Fruit fly (Drosophila melanogaster) whole organism, embryonic: ENCODE measurements around the gene rngo.

Source experiments
- Atf6 ChIP-seq: fragments of 200-800 bp; sonication (Bioruptor generic); IDR thresholded peaks from 2 replicates; pipeline ENCODE4 v1.3.6; 2022; ENCODE audit warnings: missing biosample characterization, missing genetic modification characterization
- B-H1 ChIP-seq: fragments of 200-800 bp; sonication (Bioruptor generic); IDR thresholded peaks from 3 replicates; pipeline ENCODE4 v1.3.6; 2022; ENCODE audit warnings: missing biosample characterization, missing genetic modification characterization
- CG10267 ChIP-seq: fragments of 200-800 bp; sonication (Bioruptor generic); optimal IDR thresholded peaks from 2 replicates; lab custom pipeline; 2018; ENCODE audit warnings: missing biosample characterization, mild to moderate bottlenecking, missing genetic modification characterization, moderate library complexity
- CG12659 ChIP-seq: fragments of 200-800 bp; sonication (Bioruptor generic); optimal IDR thresholded peaks from 3 replicates; lab custom pipeline; 2017; ENCODE audit warnings: mild to moderate bottlenecking, missing biosample characterization, missing genetic modification reagents, missing genetic modification characterization
- CG13424 ChIP-seq: fragments of 200-800 bp; sonication (Bioruptor generic); optimal IDR thresholded peaks from 2 replicates; lab custom pipeline; 2019; ENCODE audit warnings: missing biosample characterization, mild to moderate bottlenecking, missing genetic modification characterization, moderate library complexity
- CG14667 ChIP-seq: fragments of 200-800 bp; sonication (Bioruptor generic); IDR thresholded peaks from 2 replicates; pipeline ENCODE4 v1.3.6; 2022; ENCODE audit warnings: missing biosample characterization, missing genetic modification characterization
- CG14860 ChIP-seq: fragments of 200-800 bp; sonication (Bioruptor generic); IDR thresholded peaks from 3 replicates; pipeline ENCODE4 v1.3.6; 2022; ENCODE audit warnings: missing biosample characterization, missing genetic modification characterization; ENCODE audit not compliant: partially characterized antibody
- CG16779 ChIP-seq: fragments of 200-800 bp; sonication (Bioruptor generic); IDR thresholded peaks from 2 replicates; pipeline ENCODE4 v1.3.6; 2022; ENCODE audit warnings: missing biosample characterization, missing genetic modification characterization
- CG16813 ChIP-seq: fragments of 200-800 bp; sonication (Bioruptor generic); IDR thresholded peaks from 3 replicates; pipeline ENCODE4 v1.3.6; 2022; ENCODE audit warnings: missing biosample characterization, missing genetic modification characterization; ENCODE audit not compliant: partially characterized antibody
- CG17359 ChIP-seq: fragments of 200-800 bp; sonication (Bioruptor generic); optimal IDR thresholded peaks from 3 replicates; lab custom pipeline; 2018; ENCODE audit warnings: missing biosample characterization, mild to moderate bottlenecking, missing genetic modification characterization, moderate library complexity
- CG17802 ChIP-seq: fragments of 200-800 bp; sonication (Bioruptor generic); optimal IDR thresholded peaks from 2 replicates; lab custom pipeline; 2018; ENCODE audit warnings: missing biosample characterization, mild to moderate bottlenecking, missing genetic modification characterization, moderate library complexity
- CG18011 ChIP-seq: fragments of 200-800 bp; sonication (Bioruptor generic); optimal IDR thresholded peaks from 2 replicates; lab custom pipeline; 2017; ENCODE audit warnings: missing biosample characterization, missing genetic modification characterization, mild to moderate bottlenecking, moderate library complexity, missing genotype
- CG2202 ChIP-seq: fragments of 200-800 bp; sonication (Bioruptor generic); optimal IDR thresholded peaks from 2 replicates; lab custom pipeline; 2018; ENCODE audit warnings: missing biosample characterization, mild to moderate bottlenecking, missing genetic modification characterization
- CG2889 ChIP-seq: fragments of 200-800 bp; sonication (Bioruptor generic); IDR thresholded peaks from 3 replicates; pipeline ENCODE4 v1.3.6; 2022; ENCODE audit warnings: missing biosample characterization, missing genetic modification characterization
- CG3163 ChIP-seq: fragments of 200-800 bp; sonication (Bioruptor generic); optimal IDR thresholded peaks from 3 replicates; lab custom pipeline; 2016; ENCODE audit warnings: missing biosample characterization, missing genetic modification characterization
- CG32767 ChIP-seq: fragments of 200-800 bp; sonication (Bioruptor generic); IDR thresholded peaks from 2 replicates; pipeline ENCODE4 v1.3.6; 2022; ENCODE audit warnings: missing biosample characterization, missing genetic modification characterization
- CG4404 ChIP-seq: fragments of 200-800 bp; sonication (Bioruptor generic); IDR thresholded peaks from 2 replicates; pipeline ENCODE4 v1.3.6; 2022; ENCODE audit warnings: missing biosample characterization, missing genetic modification characterization
- CG4854 ChIP-seq: fragments of 200-800 bp; sonication (Bioruptor generic); optimal IDR thresholded peaks from 2 replicates; lab custom pipeline; 2016; ENCODE audit warnings: missing biosample characterization, missing genetic modification characterization, inconsistent platforms
- CG6175 ChIP-seq: fragments of 200-800 bp; sonication (Bioruptor generic); IDR thresholded peaks from 3 replicates; pipeline ENCODE4 v1.3.6; 2022; ENCODE audit warnings: missing biosample characterization, missing genetic modification characterization
- CG6854 ChIP-seq: fragments of 200-800 bp; sonication (Bioruptor generic); optimal IDR thresholded peaks from 3 replicates; lab custom pipeline; 2017; ENCODE audit warnings: missing biosample characterization, mild to moderate bottlenecking, missing genetic modification characterization
- CG7271 ChIP-seq: fragments of 200-800 bp; sonication (Bioruptor generic); optimal IDR thresholded peaks from 2 replicates; lab custom pipeline; 2018; ENCODE audit warnings: missing biosample characterization, mild to moderate bottlenecking, missing genetic modification characterization, moderate library complexity
- CG7987 ChIP-seq: fragments of 200-800 bp; sonication (Bioruptor generic); optimal IDR thresholded peaks from 2 replicates; lab custom pipeline; 2018; ENCODE audit warnings: missing biosample characterization, mild to moderate bottlenecking, missing genetic modification characterization, moderate library complexity
- CHES-1-like ChIP-seq: fragments of 200-800 bp; sonication (Bioruptor generic); optimal IDR thresholded peaks from 2 replicates; lab custom pipeline; 2016; ENCODE audit warnings: missing biosample characterization, missing genetic modification characterization
- CkIIα-i1 ChIP-seq: fragments of 200-800 bp; sonication (Bioruptor generic); IDR thresholded peaks from 2 replicates; pipeline ENCODE4 v1.3.6; 2022; ENCODE audit warnings: missing biosample characterization, missing genetic modification characterization
- HHEX ChIP-seq: fragments of 200-800 bp; sonication (Bioruptor generic); optimal IDR thresholded peaks from 3 replicates; lab custom pipeline; 2017; ENCODE audit warnings: missing biosample characterization, mild to moderate bottlenecking, missing genetic modification characterization, missing genetic modification reagents
- Hmx ChIP-seq: fragments of 200-800 bp; sonication (Bioruptor generic); optimal IDR thresholded peaks from 2 replicates; lab custom pipeline; 2016; ENCODE audit warnings: missing biosample characterization, missing genetic modification characterization
- Hsf ChIP-seq: fragments of 200-800 bp; sonication (Bioruptor generic); optimal IDR thresholded peaks from 3 replicates; lab custom pipeline; 2016; ENCODE audit warnings: missing biosample characterization, missing genetic modification characterization
- Max ChIP-seq: fragments of 200-800 bp; sonication (Bioruptor generic); optimal IDR thresholded peaks from 2 replicates; lab custom pipeline; 2016; ENCODE audit warnings: missing biosample characterization, mild to moderate bottlenecking, missing genetic modification characterization
- Myb ChIP-seq: fragments of 200-800 bp; sonication (Bioruptor generic); optimal IDR thresholded peaks from 2 replicates; lab custom pipeline; 2016; ENCODE audit warnings: missing biosample characterization, missing genetic modification characterization
- Optix ChIP-seq: fragments of 200-800 bp; sonication (Bioruptor generic); IDR thresholded peaks from 3 replicates; pipeline ENCODE4 v1.3.6; 2022; ENCODE audit warnings: missing biosample characterization, missing genetic modification characterization
- Side ChIP-seq: fragments of 200-800 bp; sonication (Bioruptor generic); optimal IDR thresholded peaks from 2 replicates; lab custom pipeline; 2016; ENCODE audit warnings: missing biosample characterization, missing genetic modification characterization
- Trl ChIP-seq, 3 experiments: fragments of >200 bp in 2 of 3; fragments of 200-800 bp in 1 of 3; sonication (Bioruptor generic) in 1 of 3; optimal IDR thresholded peaks; 2 replicates in 1 of 3; 3 replicates in 2 of 3; lab custom pipeline; 2016 to 2017; ENCODE audit warnings: missing biosample characterization in 1 of 3, missing genetic modification characterization in 1 of 3
- dmrt99B ChIP-seq: fragments of 200-800 bp; sonication (Bioruptor generic); optimal IDR thresholded peaks from 2 replicates; lab custom pipeline; 2018; ENCODE audit warnings: missing biosample characterization, mild to moderate bottlenecking, missing genetic modification characterization, moderate library complexity
- dysf ChIP-seq: fragments of 200-800 bp; sonication (Bioruptor generic); IDR thresholded peaks from 3 replicates; pipeline ENCODE4 v1.3.6; 2022; ENCODE audit warnings: missing biosample characterization, missing genetic modification characterization
- ems ChIP-seq: fragments of 200-800 bp; sonication (Bioruptor generic); optimal IDR thresholded peaks from 3 replicates; lab custom pipeline; 2016; ENCODE audit warnings: missing biosample characterization, missing genetic modification characterization
- fu2 ChIP-seq: fragments of 200-800 bp; sonication (Bioruptor generic); optimal IDR thresholded peaks from 2 replicates; lab custom pipeline; 2016; ENCODE audit warnings: missing biosample characterization, missing genetic modification characterization
- gsb-n ChIP-seq: fragments of 200-800 bp; sonication (Bioruptor generic); optimal IDR thresholded peaks from 3 replicates; lab custom pipeline; 2018; ENCODE audit warnings: missing biosample characterization, mild to moderate bottlenecking, missing genetic modification characterization
- ind ChIP-seq: fragments of 200-800 bp; sonication (Bioruptor generic); optimal IDR thresholded peaks from 3 replicates; lab custom pipeline; 2016; ENCODE audit warnings: missing biosample characterization, missing genetic modification characterization
- jigr1 ChIP-seq: fragments of 200-800 bp; sonication (Bioruptor generic); IDR thresholded peaks from 3 replicates; pipeline ENCODE4 v1.3.6; 2022; ENCODE audit warnings: missing biosample characterization, missing genetic modification characterization
- lab ChIP-seq: fragments of 200-800 bp; sonication (Bioruptor generic); optimal IDR thresholded peaks from 3 replicates; lab custom pipeline; 2017; ENCODE audit warnings: missing biosample characterization, missing genetic modification characterization, mild to moderate bottlenecking, moderate library complexity, missing genetic modification reagents
- nau ChIP-seq: fragments of 200-800 bp; sonication (Bioruptor generic); optimal IDR thresholded peaks from 3 replicates; lab custom pipeline; 2017; ENCODE audit warnings: missing biosample characterization, mild to moderate bottlenecking, missing genetic modification characterization, missing genetic modification reagents
- ro ChIP-seq: fragments of 200-800 bp; sonication (Bioruptor generic); IDR thresholded peaks from 2 replicates; pipeline ENCODE4 v1.3.6; 2022; ENCODE audit warnings: missing biosample characterization, missing genetic modification characterization
- schlank ChIP-seq: fragments of 200-800 bp; sonication (Bioruptor generic); optimal IDR thresholded peaks from 2 replicates; lab custom pipeline; 2018; ENCODE audit warnings: missing biosample characterization, mild to moderate bottlenecking, missing genetic modification characterization
- sens ChIP-seq: fragments of 200-800 bp; sonication (Bioruptor generic); peaks from one replicate; lab custom pipeline; 2016; ENCODE audit warnings: missing biosample characterization, missing genetic modification characterization
- sr ChIP-seq: fragments of 200-800 bp; sonication (Bioruptor generic); IDR thresholded peaks from 3 replicates; pipeline ENCODE4 v1.3.6; 2022; ENCODE audit warnings: missing biosample characterization, missing genetic modification characterization
- tio ChIP-seq: fragments of 200-800 bp; sonication (Bioruptor generic); optimal IDR thresholded peaks from 2 replicates; lab custom pipeline; 2017; ENCODE audit warnings: missing biosample characterization, missing genetic modification characterization, inconsistent platforms
- twi ChIP-seq: fragments of 200-800 bp; optimal IDR thresholded peaks from 2 replicates; lab custom pipeline; 2019; ENCODE audit warnings: missing biosample characterization, mild to moderate bottlenecking, missing genetic modification characterization, moderate library complexity
- vfl ChIP-seq: fragments of 200-800 bp; sonication (Bioruptor generic); optimal IDR thresholded peaks from 2 replicates; lab custom pipeline; 2016; ENCODE audit warnings: missing biosample characterization, missing genetic modification characterization
- zfh2 ChIP-seq: fragments of 200-800 bp; sonication (Bioruptor generic); optimal IDR thresholded peaks from 2 replicates; lab custom pipeline; 2016; ENCODE audit warnings: missing biosample characterization, missing genetic modification characterization

Gene rngo

dm6 chrX:16414451-16415368, 26.5 kb upstream of the rngo start, which contains the start of gene Traf-like (continued):
- TF ChIP-seq CG2889 (GFP tag; lab: Robert Waterston, UW) (no peak), CG3163 (GFP tag; lab: Kevin White, UChicago) (no peak), fu2 (GFP tag; lab: Kevin White, UChicago) (no peak), dmrt99B (tag; lab: Kevin White, UChicago) (peak; percentile 63), Atf6 (GFP tag; lab: Robert Waterston, UW) (no peak; the same call in 1 of the 2 replicates), dysf (GFP tag; lab: Robert Waterston, UW) (0 out of 3 replicates have a peak, but pooled peaks have one; percentile 17), CG18011 (GFP tag; lab: Kevin White, UChicago) (no peak), CG10267 (no peak), CG2202 (tag; lab: Kevin White, UChicago) (no peak), CG17802 (tag; lab: Kevin White, UChicago) (no peak), vfl (no peak), CG13424 (tag; lab: Kevin White, UChicago) (peak; percentile 47), zfh2 (GFP tag; lab: Kevin White, UChicago) (no peak), ind (GFP tag; lab: Kevin White, UChicago) (no peak), gsb-n (tag; lab: Kevin White, UChicago) (no peak), CHES-1-like (GFP tag; lab: Kevin White, UChicago) (no peak), Myb (GFP tag; lab: Kevin White, UChicago) (no peak), CG4404 (GFP tag; lab: Robert Waterston, UW) (no peak), HHEX (GFP tag; lab: Kevin White, UChicago) (no peak), ems (GFP tag; lab: Kevin White, UChicago) (no peak), CG6175 (GFP tag; lab: Robert Waterston, UW) (no peak), Hsf (GFP tag; lab: Kevin White, UChicago) (no peak), CG7987 (GFP tag; lab: Kevin White, UChicago) (no peak), sr (GFP tag; lab: Robert Waterston, UW) (no peak), jigr1 (GFP tag; lab: Robert Waterston, UW) (no peak), B-H1 (GFP tag; lab: Robert Waterston, UW) (no peak), CG17359 (tag; lab: Kevin White, UChicago) (peak; percentile 49), CG4854 (GFP tag; lab: Kevin White, UChicago) (no peak), lab (peak; percentile 45), schlank (no peak), CG14667 (GFP tag; lab: Robert Waterston, UW) (no peak), CG16779 (GFP tag; lab: Robert Waterston, UW) (no peak), CG16813 (no peak), twi (tag; lab: Kevin White, UChicago) (no peak), Optix (no peak), CG7271 (no peak), nau (GFP tag; lab: Kevin White, UChicago) (no peak), Trl (optimal IDR thresholded peaks at IDR 0.05; lab: Kevin White, UChicago) (no peak), Trl (GFP tag; optimal IDR thresholded peaks at IDR 0.05; lab: Kevin White, UChicago) (no peak), CG14860 (GFP tag; lab: Robert Waterston, UW) (no peak), Side (GFP tag; lab: Kevin White, UChicago) (no peak), CG12659 (GFP tag; lab: Kevin White, UChicago) (no peak), CG6854 (GFP tag; lab: Kevin White, UChicago) (no peak), tio (GFP tag; lab: Kevin White, UChicago) (no peak), Hmx (GFP tag; lab: Kevin White, UChicago) (no peak), ro (GFP tag; lab: Robert Waterston, UW) (no peak), Max (no peak), CkIIα-i1 (GFP tag; lab: Robert Waterston, UW) (no peak), sens (GFP tag; lab: Kevin White, UChicago) (peak; percentile 76), CG32767 (no peak)
